Fruit fly (Drosophila melanogaster) whole organism, embryonic: ENCODE data around the gene Cpr11B.

ENCODE experiments used
- CG10209 ChIP-seq: fragments of 200-800 bp; sonication (Bioruptor generic); optimal IDR thresholded peaks from 3 replicates; lab custom pipeline; 2017; ENCODE audit warnings: missing biosample characterization, mild to moderate bottlenecking, missing genetic modification characterization, missing genetic modification reagents
- CG11456 ChIP-seq: fragments of 200-800 bp; sonication (Bioruptor generic); IDR thresholded peaks from 3 replicates; pipeline ENCODE4 v1.3.6; 2022; ENCODE audit warnings: missing biosample characterization, missing genetic modification characterization
- CG11560 ChIP-seq: fragments of 200-800 bp; sonication (Bioruptor generic); IDR thresholded peaks from 3 replicates; pipeline ENCODE4 v1.3.6; 2022; ENCODE audit warnings: missing biosample characterization, missing genetic modification characterization
- CG12219 ChIP-seq: fragments of 200-800 bp; sonication (Bioruptor generic); optimal IDR thresholded peaks from 3 replicates; lab custom pipeline; 2018; ENCODE audit warnings: missing biosample characterization, mild to moderate bottlenecking, missing genetic modification characterization
- CG1529 ChIP-seq: fragments of 200-800 bp; sonication (Bioruptor generic); optimal IDR thresholded peaks from 3 replicates; lab custom pipeline; 2018; ENCODE audit warnings: missing biosample characterization, missing genetic modification characterization
- CG15479 ChIP-seq: fragments of 200-800 bp; sonication (Bioruptor generic); optimal IDR thresholded peaks from 3 replicates; lab custom pipeline; 2019; ENCODE audit warnings: missing biosample characterization, mild to moderate bottlenecking, missing genetic modification characterization, moderate library complexity
- CG1602 ChIP-seq: fragments of 200-800 bp; sonication (Bioruptor generic); optimal IDR thresholded peaks from 3 replicates; lab custom pipeline; 2016; ENCODE audit warnings: missing biosample characterization, missing genetic modification characterization
- CG17359 ChIP-seq: fragments of 200-800 bp; sonication (Bioruptor generic); optimal IDR thresholded peaks from 3 replicates; lab custom pipeline; 2018; ENCODE audit warnings: missing biosample characterization, mild to moderate bottlenecking, missing genetic modification characterization, moderate library complexity
- CG2120 ChIP-seq: fragments of 200-800 bp; sonication (Bioruptor generic); optimal IDR thresholded peaks from 3 replicates; lab custom pipeline; 2016; ENCODE audit warnings: missing biosample characterization, missing genetic modification characterization
- CG2202 ChIP-seq: fragments of 200-800 bp; sonication (Bioruptor generic); optimal IDR thresholded peaks from 2 replicates; lab custom pipeline; 2018; ENCODE audit warnings: missing biosample characterization, mild to moderate bottlenecking, missing genetic modification characterization
- CG30020 ChIP-seq: fragments of 200-800 bp; optimal IDR thresholded peaks from 2 replicates; lab custom pipeline; 2019; ENCODE audit warnings: missing biosample characterization, mild to moderate bottlenecking, missing genetic modification characterization, moderate library complexity
- CG31441 ChIP-seq: fragments of 200-800 bp; sonication (Bioruptor generic); IDR thresholded peaks from 2 replicates; pipeline ENCODE4 v1.3.6; 2022; ENCODE audit warnings: missing biosample characterization, missing genetic modification characterization
- CG5245 ChIP-seq: fragments of 200-800 bp; sonication (Bioruptor generic); optimal IDR thresholded peaks from 3 replicates; lab custom pipeline; 2016; ENCODE audit warnings: missing biosample characterization, missing genetic modification characterization
- CG6765 ChIP-seq: fragments of 200-800 bp; sonication (Bioruptor generic); optimal IDR thresholded peaks from 3 replicates; lab custom pipeline; 2017; ENCODE audit warnings: missing biosample characterization, mild to moderate bottlenecking, missing genetic modification characterization
- CG7271 ChIP-seq: fragments of 200-800 bp; sonication (Bioruptor generic); optimal IDR thresholded peaks from 2 replicates; lab custom pipeline; 2018; ENCODE audit warnings: missing biosample characterization, mild to moderate bottlenecking, missing genetic modification characterization, moderate library complexity
- CG7745 ChIP-seq: fragments of 200-800 bp; sonication (Bioruptor generic); optimal IDR thresholded peaks from 2 replicates; lab custom pipeline; 2018; ENCODE audit warnings: missing biosample characterization, mild to moderate bottlenecking, missing genetic modification characterization, moderate library complexity
- CG7839 ChIP-seq: fragments of 200-800 bp; sonication (Bioruptor generic); optimal IDR thresholded peaks from 3 replicates; lab custom pipeline; 2018; ENCODE audit warnings: missing biosample characterization, mild to moderate bottlenecking, missing genetic modification characterization, moderate library complexity
- CG7928 ChIP-seq: fragments of 200-800 bp; sonication (Bioruptor generic); optimal IDR thresholded peaks from 2 replicates; lab custom pipeline; 2017; ENCODE audit warnings: missing biosample characterization, mild to moderate bottlenecking, missing genetic modification characterization
- CG7987 ChIP-seq: fragments of 200-800 bp; sonication (Bioruptor generic); optimal IDR thresholded peaks from 2 replicates; lab custom pipeline; 2018; ENCODE audit warnings: missing biosample characterization, mild to moderate bottlenecking, missing genetic modification characterization, moderate library complexity
- CHES-1-like ChIP-seq: fragments of 200-800 bp; sonication (Bioruptor generic); optimal IDR thresholded peaks from 2 replicates; lab custom pipeline; 2016; ENCODE audit warnings: missing biosample characterization, missing genetic modification characterization
- CkIIα-i1 ChIP-seq: fragments of 200-800 bp; sonication (Bioruptor generic); IDR thresholded peaks from 2 replicates; pipeline ENCODE4 v1.3.6; 2022; ENCODE audit warnings: missing biosample characterization, missing genetic modification characterization
- Elba2 ChIP-seq: fragments of 200-800 bp; sonication (Bioruptor generic); optimal IDR thresholded peaks from 3 replicates; lab custom pipeline; 2016; ENCODE audit warnings: missing biosample characterization, missing genetic modification characterization
- Fer2 ChIP-seq: fragments of 200-800 bp; sonication (Bioruptor generic); optimal IDR thresholded peaks from 2 replicates; lab custom pipeline; 2018; ENCODE audit warnings: missing biosample characterization, mild to moderate bottlenecking, missing genetic modification characterization, moderate library complexity
- GATAe ChIP-seq: fragments of 200-800 bp; sonication (Bioruptor generic); conservative IDR thresholded peaks from 2 replicates; pipeline ENCODE4 v1.3.6; 2022; ENCODE audit warnings: missing biosample characterization, missing genetic modification characterization
- Gsc ChIP-seq: fragments of 200-800 bp; sonication (Bioruptor generic); IDR thresholded peaks from 2 replicates; pipeline ENCODE4 v1.3.6; 2022; ENCODE audit warnings: missing biosample characterization, missing genetic modification characterization
- MESR4 ChIP-seq: fragments of 200-800 bp; sonication (Bioruptor generic); optimal IDR thresholded peaks from 2 replicates; lab custom pipeline; 2018; ENCODE audit warnings: missing biosample characterization, mild to moderate bottlenecking, missing genetic modification characterization, moderate library complexity
- Med ChIP-seq: fragments of 200-800 bp; sonication (Bioruptor generic); peaks from one replicate; lab custom pipeline; 2016; ENCODE audit warnings: missing biosample characterization, missing genetic modification characterization, mild to moderate bottlenecking, inconsistent platforms, moderate library complexity
- NfI ChIP-seq: fragments of 200-800 bp; sonication (Bioruptor generic); optimal IDR thresholded peaks from 3 replicates; lab custom pipeline; 2018; ENCODE audit warnings: missing biosample characterization, mild to moderate bottlenecking, missing genetic modification characterization, moderate library complexity
- Oaz ChIP-seq: fragments of 200-800 bp; sonication (Bioruptor generic); IDR thresholded peaks from 2 replicates; pipeline ENCODE4 v1.3.6; 2022; ENCODE audit warnings: missing biosample characterization, missing genetic modification characterization
- Oli ChIP-seq: fragments of 200-800 bp; sonication (Bioruptor generic); optimal IDR thresholded peaks from 2 replicates; lab custom pipeline; 2018; ENCODE audit warnings: missing biosample characterization, mild to moderate bottlenecking, missing genetic modification characterization, moderate library complexity
- cas ChIP-seq: fragments of 200-800 bp; sonication (Bioruptor generic); IDR thresholded peaks from 2 replicates; pipeline ENCODE4 v1.3.6; 2022; ENCODE audit warnings: missing biosample characterization, missing genetic modification characterization
- chif ChIP-seq, 2 experiments: fragments of 200-800 bp; sonication (Bioruptor generic); optimal IDR thresholded peaks; 3 replicates each; lab custom pipeline; 2016; ENCODE audit warnings: missing biosample characterization in 2 of 2, missing genetic modification characterization in 2 of 2
- dan ChIP-seq: fragments of 200-800 bp; sonication (Bioruptor generic); IDR thresholded peaks from 2 replicates; pipeline ENCODE4 v1.3.6; 2022; ENCODE audit warnings: missing biosample characterization, missing genetic modification characterization
- dati ChIP-seq: fragments of 200-800 bp; sonication (Bioruptor generic); IDR thresholded peaks from 2 replicates; pipeline ENCODE4 v1.3.6; 2022; ENCODE audit warnings: missing biosample characterization, missing genetic modification characterization
- dmrt11E ChIP-seq: fragments of 200-800 bp; sonication (Bioruptor generic); optimal IDR thresholded peaks from 3 replicates; lab custom pipeline; 2018; ENCODE audit warnings: missing biosample characterization, mild to moderate bottlenecking, missing genetic modification characterization, moderate library complexity
- ems ChIP-seq: fragments of 200-800 bp; sonication (Bioruptor generic); optimal IDR thresholded peaks from 3 replicates; lab custom pipeline; 2016; ENCODE audit warnings: missing biosample characterization, missing genetic modification characterization
- eve ChIP-seq, 2 experiments: fragments of >200 bp; optimal IDR thresholded peaks; 2 replicates each; lab custom pipeline; 2017; ENCODE audit warnings: missing biosample characterization in 2 of 2, missing genetic modification characterization in 2 of 2
- fd96Cb ChIP-seq: fragments of 200-800 bp; sonication (Bioruptor generic); optimal IDR thresholded peaks from 2 replicates; lab custom pipeline; 2018; ENCODE audit warnings: missing biosample characterization, mild to moderate bottlenecking, missing genetic modification characterization, moderate library complexity
- hb ChIP-seq: fragments of 200-800 bp; sonication (Bioruptor generic); IDR thresholded peaks from 3 replicates; pipeline ENCODE4 v1.3.6; 2022; ENCODE audit warnings: missing biosample characterization, missing genetic modification characterization; ENCODE audit not compliant: partially characterized antibody
- kay ChIP-seq: fragments of 200-800 bp; sonication (Bioruptor generic); optimal IDR thresholded peaks from 2 replicates; lab custom pipeline; 2016; ENCODE audit warnings: missing biosample characterization, missing genetic modification characterization
- klu ChIP-seq: fragments of 200-800 bp; sonication (Bioruptor generic); IDR thresholded peaks from 2 replicates; pipeline ENCODE4 v1.3.6; 2022; ENCODE audit warnings: missing biosample characterization, missing genetic modification characterization
- p53 ChIP-seq: fragments of 200-800 bp; sonication (Bioruptor generic); optimal IDR thresholded peaks from 2 replicates; lab custom pipeline; 2016; ENCODE audit warnings: missing biosample characterization, missing genetic modification characterization
- pros ChIP-seq: fragments of 200-800 bp; sonication (Bioruptor generic); optimal IDR thresholded peaks from 3 replicates; lab custom pipeline; 2019; ENCODE audit warnings: missing biosample characterization, mild to moderate bottlenecking, missing genetic modification characterization, moderate library complexity
- sens-2 ChIP-seq: fragments of 200-800 bp; sonication (Bioruptor generic); IDR thresholded peaks from 2 replicates; pipeline ENCODE4 v1.3.6; 2022; ENCODE audit warnings: missing biosample characterization, missing genetic modification characterization
- sim ChIP-seq: fragments of 200-800 bp; sonication (Bioruptor generic); IDR thresholded peaks from 2 replicates; pipeline ENCODE4 v1.3.6; 2022; ENCODE audit warnings: missing biosample characterization, missing genetic modification characterization
- sna ChIP-seq: fragments of 200-800 bp; sonication (Bioruptor generic); IDR thresholded peaks from 2 replicates; pipeline ENCODE4 v1.3.6; 2022; ENCODE audit warnings: missing biosample characterization, missing genetic modification characterization; ENCODE audit not compliant: partially characterized antibody
- sr ChIP-seq: fragments of 200-800 bp; sonication (Bioruptor generic); IDR thresholded peaks from 3 replicates; pipeline ENCODE4 v1.3.6; 2022; ENCODE audit warnings: missing biosample characterization, missing genetic modification characterization
- ssp ChIP-seq: fragments of 200-800 bp; sonication (Bioruptor generic); IDR thresholded peaks from 2 replicates; pipeline ENCODE4 v1.3.6; 2022; ENCODE audit warnings: missing biosample characterization, missing genetic modification characterization
- stc ChIP-seq: fragments of 200-800 bp; sonication (Bioruptor generic); IDR thresholded peaks from 2 replicates; pipeline ENCODE4 v1.3.6; 2022; ENCODE audit warnings: missing biosample characterization, missing genetic modification characterization
- tap ChIP-seq: fragments of 200-800 bp; optimal IDR thresholded peaks from 3 replicates; lab custom pipeline; 2019; ENCODE audit warnings: missing biosample characterization, mild to moderate bottlenecking, missing genetic modification characterization, moderate library complexity
- twi ChIP-seq: fragments of 200-800 bp; optimal IDR thresholded peaks from 2 replicates; lab custom pipeline; 2019; ENCODE audit warnings: missing biosample characterization, mild to moderate bottlenecking, missing genetic modification characterization, moderate library complexity

The Cpr11B gene

dm6 chrX:12567663-12568062 lies 14.7 kb downstream of the Cpr11B start (continued):
- TF ChIP-seq CG12219 (peak; percentile 45), tap (tag; lab: Kevin White, UChicago) (peak; percentile 74), CG15479 (no peak), CG11560 (peak; percentile 46; the same call in 1 of the 3 replicates), CG7928 (peak; percentile 26), p53 (GFP tag; lab: Kevin White, UChicago) (no peak), stc (GFP tag; lab: Robert Waterston, UW) (peak; percentile 79), cas (GFP tag; lab: Robert Waterston, UW) (peak; percentile 71), ems (GFP tag; lab: Kevin White, UChicago) (peak; percentile 28), dan (no peak), kay (GFP tag; lab: Kevin White, UChicago) (no peak), dmrt11E (tag; lab: Kevin White, UChicago) (peak; percentile 20), CG11456 (peak; percentile 69; the same call in 2 of the 3 replicates), CG6765 (GFP tag; lab: Kevin White, UChicago) (peak; percentile 80), CG10209 (GFP tag; lab: Kevin White, UChicago) (peak; percentile 75), Oli (tag; lab: Kevin White, UChicago) (peak; percentile 76), Oaz (GFP tag; lab: Robert Waterston, UW) (peak; percentile 43; the same call in 1 of the 2 replicates), eve (GFP tag; optimal IDR thresholded peaks at IDR 0.05; lab: Kevin White, UChicago) (peak in 1 of 2 experiments; percentile 5), dati (GFP tag; lab: Robert Waterston, UW) (no peak), Fer2 (tag; lab: Kevin White, UChicago) (peak; percentile 86), pros (no peak), CG31441 (GFP tag; lab: Robert Waterston, UW) (peak; percentile 84), CG17359 (tag; lab: Kevin White, UChicago) (peak; percentile 88), hb (GFP tag; lab: Robert Waterston, UW) (no peak), CG30020 (tag; lab: Kevin White, UChicago) (no peak), sim (GFP tag; lab: Robert Waterston, UW) (0 out of 2 replicates have a peak, but pooled peaks have one; percentile 37), sna (GFP tag; lab: Robert Waterston, UW) (no peak), CG7745 (no peak), sens-2 (no peak), twi (peak; percentile 36), Med (GFP tag; lab: Kevin White, UChicago) (peak; percentile 38), GATAe (GFP tag; lab: Robert Waterston, UW) (no peak), ssp (GFP tag; lab: Robert Waterston, UW) (peak; percentile 58), fd96Cb (tag; lab: Kevin White, UChicago) (peak; percentile 72), CG5245 (GFP tag; lab: Kevin White, UChicago) (no peak), CG7987 (GFP tag; lab: Kevin White, UChicago) (peak; percentile 35), CG7271 (no peak), CG1602 (GFP tag; lab: Kevin White, UChicago) (peak; percentile 25), chif (GFP tag; optimal IDR thresholded peaks at IDR 0.05; lab: Kevin White, UChicago) (no peak), CHES-1-like (GFP tag; lab: Kevin White, UChicago) (no peak), NfI (GFP tag; lab: Kevin White, UChicago) (peak; percentile 85), CG2120 (peak; percentile 69), CG1529 (GFP tag; lab: Kevin White, UChicago) (peak; percentile 36), Gsc (GFP tag; lab: Robert Waterston, UW) (0 out of 2 replicates have a peak, but pooled peaks have one; percentile 14), Elba2 (no peak), CkIIα-i1 (GFP tag; lab: Robert Waterston, UW) (no peak), CG7839 (tag; lab: Kevin White, UChicago) (peak; percentile 88), klu (peak; percentile 38; the same call in 1 of the 2 replicates), sr (GFP tag; lab: Robert Waterston, UW) (no peak; the same call in 2 of the 3 replicates), CG2202 (tag; lab: Kevin White, UChicago) (no peak), MESR4 (GFP tag; lab: Kevin White, UChicago) (no peak)
